Worm (Caenorhabditis elegans) whole organism, midembryonic: ENCODE data around the gene C14C6.2.

ENCODE experiments used
- T22C8.4 ChIP-seq: fragments of 200-800 bp; sonication (Bioruptor generic); IDR thresholded peaks from 2 replicates; pipeline ENCODE4 v1.3.6; 2022; ENCODE audit warnings: missing genetic modification characterization, missing compliant biosample characterization
- cog-1 ChIP-seq: sonication (generic microtip); optimal IDR thresholded peaks from 2 replicates; lab custom pipeline; 2016; ENCODE audit warnings: missing genetic modification characterization, missing compliant biosample characterization
- flt-1 ChIP-seq: fragments of 200-800 bp; sonication (Bioruptor generic); IDR thresholded peaks from 2 replicates; pipeline ENCODE4 v1.3.6; 2022; ENCODE audit warnings: missing genetic modification characterization, missing compliant biosample characterization
- klf-2 ChIP-seq: fragments of 200-800 bp; sonication (Bioruptor generic); conservative IDR thresholded peaks from 2 replicates; pipeline ENCODE4 v1.3.6; 2022; ENCODE audit warnings: missing genetic modification reagents, missing genetic modification characterization, missing compliant biosample characterization
- med-1 ChIP-seq: sonication (generic microtip); optimal IDR thresholded peaks from 2 replicates; lab custom pipeline; 2017; ENCODE audit warnings: missing genetic modification characterization, mild to moderate bottlenecking, missing compliant biosample characterization, antibody characterized with exemption, missing genetic modification reagents; ENCODE audit not compliant: insufficient read depth
- ref-1 ChIP-seq: fragments of 200-800 bp; sonication (Bioruptor generic); conservative IDR thresholded peaks from 2 replicates; pipeline ENCODE4 v1.3.6; 2022; ENCODE audit warnings: missing genetic modification reagents, missing genetic modification characterization, missing compliant biosample characterization
- tab-1 ChIP-seq: fragments of 200-800 bp; sonication (Bioruptor generic); IDR thresholded peaks from 2 replicates; pipeline ENCODE4 v1.3.6; 2022; ENCODE audit warnings: missing genetic modification characterization, missing compliant biosample characterization
- ztf-23 ChIP-seq: fragments of 200-800 bp; sonication (Bioruptor generic); IDR thresholded peaks from 2 replicates; pipeline ENCODE4 v1.3.6; 2022; ENCODE audit warnings: missing genetic modification reagents, missing genetic modification characterization, missing compliant biosample characterization
- ztf-29 ChIP-seq: fragments of 200-800 bp; sonication (Bioruptor generic); IDR thresholded peaks from 2 replicates; pipeline ENCODE4 v1.3.6; 2022; ENCODE audit warnings: missing genetic modification reagents, missing genetic modification characterization, missing compliant biosample characterization

C14C6.2 gene

ce11 chrV:596923-597322, 34.0 kb downstream of the C14C6.2 start:
- TF ChIP-seq T22C8.4 (GFP tag; lab: Robert Waterston, UW) (no peak), flt-1 (GFP tag; lab: Robert Waterston, UW) (no peak), med-1 (GFP tag; lab: Kevin White, UChicago) (no peak), ref-1 (GFP tag; lab: Robert Waterston, UW) (no peak), klf-2 (GFP tag; lab: Robert Waterston, UW) (no peak)

- no peak for TF ChIP-seq klf-2 (GFP tag; lab: Robert Waterston, UW)
- TF ChIP-seq ztf-23 (GFP tag; lab: Robert Waterston, UW): no peak
- TF ChIP-seq cog-1: no peak
- no peak for TF ChIP-seq ref-1 (GFP tag; lab: Robert Waterston, UW)
- TF ChIP-seq flt-1 (GFP tag; lab: Robert Waterston, UW): no peak
- no peak for TF ChIP-seq med-1 (GFP tag; lab: Kevin White, UChicago)
- TF ChIP-seq T22C8.4 (GFP tag; lab: Robert Waterston, UW): no peak
- TF ChIP-seq ztf-29 (GFP tag; lab: Robert Waterston, UW): no peak
Observed at ce11 chrV:597823-598222, 34.9 kb downstream of the C14C6.2 start.

ce11 chrV:598626-599025, 35.7 kb downstream of the C14C6.2 start:
- TF ChIP-seq med-1 (GFP tag; lab: Kevin White, UChicago): no peak
- no peak for TF ChIP-seq ztf-23 (GFP tag; lab: Robert Waterston, UW)
- TF ChIP-seq tab-1 (GFP tag; lab: Robert Waterston, UW): no peak
- no peak for TF ChIP-seq ztf-29 (GFP tag; lab: Robert Waterston, UW)
- TF ChIP-seq ref-1 (GFP tag; lab: Robert Waterston, UW): no peak
- no peak for TF ChIP-seq T22C8.4 (GFP tag; lab: Robert Waterston, UW)
- TF ChIP-seq klf-2 (GFP tag; lab: Robert Waterston, UW): no peak
- no peak for TF ChIP-seq flt-1 (GFP tag; lab: Robert Waterston, UW)
- no peak for TF ChIP-seq cog-1

- TF ChIP-seq flt-1 (GFP tag; lab: Robert Waterston, UW) (no peak), ref-1 (GFP tag; lab: Robert Waterston, UW) (no peak), tab-1 (GFP tag; lab: Robert Waterston, UW) (no peak), cog-1 (no peak), ztf-29 (GFP tag; lab: Robert Waterston, UW) (no peak), med-1 (GFP tag; lab: Kevin White, UChicago) (no peak), T22C8.4 (GFP tag; lab: Robert Waterston, UW) (no peak)
Observed at ce11 chrV:599783-600182, 36.8 kb downstream of the C14C6.2 start.

ce11 chrV:600231-600630, 37.3 kb downstream of the C14C6.2 start, which contains the start of gene nhr-251:
nhr-251 (plus strand) TSS chrV:600531.
- TF ChIP-seq tab-1 (GFP tag; lab: Robert Waterston, UW): no peak
- no peak for TF ChIP-seq ref-1 (GFP tag; lab: Robert Waterston, UW)
- TF ChIP-seq ztf-23 (GFP tag; lab: Robert Waterston, UW): no peak
- no peak for TF ChIP-seq cog-1
- TF ChIP-seq med-1 (GFP tag; lab: Kevin White, UChicago): no peak
- no peak for TF ChIP-seq flt-1 (GFP tag; lab: Robert Waterston, UW)
- TF ChIP-seq ztf-29 (GFP tag; lab: Robert Waterston, UW): no peak
- TF ChIP-seq klf-2 (GFP tag; lab: Robert Waterston, UW): no peak

- TF ChIP-seq tab-1 (GFP tag; lab: Robert Waterston, UW): no peak
- TF ChIP-seq ztf-29 (GFP tag; lab: Robert Waterston, UW): no peak
- no peak for TF ChIP-seq med-1 (GFP tag; lab: Kevin White, UChicago)
- no peak for TF ChIP-seq ref-1 (GFP tag; lab: Robert Waterston, UW)
- TF ChIP-seq klf-2 (GFP tag; lab: Robert Waterston, UW): no peak
- TF ChIP-seq cog-1: no peak
- TF ChIP-seq T22C8.4 (GFP tag; lab: Robert Waterston, UW): no peak
Observed at ce11 chrV:604105-604504, 41.2 kb downstream of the C14C6.2 start, which contains the start of gene srlf-37. srlf-37 (minus strand) TSS chrV:604205.

ce11 chrV:608844-609243, 45.9 kb downstream of the C14C6.2 start, which contains the start of gene srw-109:
srw-109 (minus strand) TSS chrV:608944.
- TF ChIP-seq ref-1 (GFP tag; lab: Robert Waterston, UW) (no peak), cog-1 (no peak), ztf-23 (GFP tag; lab: Robert Waterston, UW) (no peak), tab-1 (GFP tag; lab: Robert Waterston, UW) (no peak), flt-1 (GFP tag; lab: Robert Waterston, UW) (no peak), klf-2 (GFP tag; lab: Robert Waterston, UW) (no peak), ztf-29 (GFP tag; lab: Robert Waterston, UW) (no peak), med-1 (GFP tag; lab: Kevin White, UChicago) (no peak)

ce11 chrV:609671-610070, 46.7 kb downstream of the C14C6.2 start, which contains the start of gene srlf-36:
srlf-36 (minus strand) TSS chrV:609771.
- TF ChIP-seq tab-1 (GFP tag; lab: Robert Waterston, UW) (no peak), ref-1 (GFP tag; lab: Robert Waterston, UW) (no peak), ztf-29 (GFP tag; lab: Robert Waterston, UW) (no peak), T22C8.4 (GFP tag; lab: Robert Waterston, UW) (no peak), flt-1 (GFP tag; lab: Robert Waterston, UW) (no peak), cog-1 (no peak), klf-2 (GFP tag; lab: Robert Waterston, UW) (no peak), ztf-23 (GFP tag; lab: Robert Waterston, UW) (no peak), med-1 (GFP tag; lab: Kevin White, UChicago) (no peak)

- no peak for TF ChIP-seq klf-2 (GFP tag; lab: Robert Waterston, UW)
- no peak for TF ChIP-seq T22C8.4 (GFP tag; lab: Robert Waterston, UW)
- TF ChIP-seq flt-1 (GFP tag; lab: Robert Waterston, UW): no peak
Observed at ce11 chrV:610217-610616, 47.3 kb downstream of the C14C6.2 start, which contains the start of gene nhr-90. nhr-90 (plus strand) TSS chrV:610512.
